Worm (Caenorhabditis elegans) whole organism, L2 larva: ENCODE data around the gene tbc-9.

Experiments used
- nhr-10 ChIP-seq: sonication (generic microtip); optimal IDR thresholded peaks from 2 replicates; lab custom pipeline; 2017; ENCODE audit warnings: missing biosample characterization, missing genetic modification characterization
- nhr-12 ChIP-seq: fragments of 150-350 bp; optimal IDR thresholded peaks from 2 replicates; lab custom pipeline; 2014; ENCODE audit warnings: missing biosample characterization, missing genetic modification characterization
- skn-1 ChIP-seq: sonication (generic microtip); optimal IDR thresholded peaks from 2 replicates; lab custom pipeline; 2017; ENCODE audit warnings: missing biosample characterization, missing genetic modification characterization

DNA sequence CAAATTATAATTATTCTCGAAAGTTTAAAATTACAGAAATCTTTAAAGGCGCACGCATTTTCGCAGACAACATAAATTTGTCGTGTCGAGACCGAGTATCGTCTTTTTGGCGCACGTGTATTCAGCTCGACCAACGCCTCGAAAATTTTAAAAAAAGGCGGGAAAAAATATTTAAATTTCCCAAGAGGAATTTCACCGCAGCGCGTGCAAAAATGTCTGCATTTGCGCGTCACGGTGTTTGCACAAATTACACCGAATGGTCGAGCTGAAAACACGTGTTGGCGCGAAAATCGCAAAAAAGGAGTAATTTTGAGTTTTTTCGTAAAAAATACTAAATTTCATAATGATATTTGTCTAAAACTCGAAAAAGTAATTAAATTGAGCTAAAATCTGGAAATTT, 51.9 kb downstream of the tbc-9 start:
- TF ChIP-seq nhr-12 (tag; lab: Kevin White, UChicago) (no peak), nhr-10 (tag; lab: Kevin White, UChicago) (no peak), skn-1 (tag; lab: Kevin White, UChicago) (no peak)
